Fruit fly (Drosophila melanogaster) whole organism, embryonic: ENCODE results near the gene Pxd.

Experiments
- Atf-2 ChIP-seq: fragments of 200-800 bp; sonication (Bioruptor generic); optimal IDR thresholded peaks from 2 replicates; lab custom pipeline; 2016; ENCODE audit warnings: missing biosample characterization, missing genetic modification characterization
- B-H2 ChIP-seq: fragments of 200-800 bp; sonication (Bioruptor generic); optimal IDR thresholded peaks from 2 replicates; lab custom pipeline; 2018; ENCODE audit warnings: missing biosample characterization, mild to moderate bottlenecking, missing genetic modification characterization
- CG10274 ChIP-seq: fragments of 200-800 bp; sonication (Bioruptor generic); optimal IDR thresholded peaks from 3 replicates; lab custom pipeline; 2017; ENCODE audit warnings: missing biosample characterization, mild to moderate bottlenecking, missing genetic modification characterization
- CG10321 ChIP-seq: fragments of 200-800 bp; sonication (Bioruptor generic); IDR thresholded peaks from 2 replicates; pipeline ENCODE4 v1.3.6; 2022; ENCODE audit warnings: missing biosample characterization, missing genetic modification characterization
- CG10462 ChIP-seq: fragments of 200-800 bp; sonication (Bioruptor generic); optimal IDR thresholded peaks from 2 replicates; lab custom pipeline; 2016; ENCODE audit warnings: missing biosample characterization, missing genetic modification characterization
- CG11247 ChIP-seq: fragments of 200-800 bp; sonication (Bioruptor generic); IDR thresholded peaks from 2 replicates; pipeline ENCODE4 v1.3.6; 2022; ENCODE audit warnings: missing biosample characterization, missing genetic modification characterization
- CG11456 ChIP-seq: fragments of 200-800 bp; sonication (Bioruptor generic); IDR thresholded peaks from 3 replicates; pipeline ENCODE4 v1.3.6; 2022; ENCODE audit warnings: missing biosample characterization, missing genetic modification characterization
- CG11504 ChIP-seq: fragments of 200-800 bp; sonication (Bioruptor generic); optimal IDR thresholded peaks from 3 replicates; lab custom pipeline; 2019; ENCODE audit warnings: missing biosample characterization, mild to moderate bottlenecking, missing genetic modification characterization, moderate library complexity
- CG12659 ChIP-seq: fragments of 200-800 bp; sonication (Bioruptor generic); optimal IDR thresholded peaks from 3 replicates; lab custom pipeline; 2017; ENCODE audit warnings: mild to moderate bottlenecking, missing biosample characterization, missing genetic modification reagents, missing genetic modification characterization
- CG13123 ChIP-seq: fragments of 200-800 bp; sonication (Bioruptor generic); optimal IDR thresholded peaks from 2 replicates; lab custom pipeline; 2016; ENCODE audit warnings: missing biosample characterization, missing genetic modification characterization
- CG13775 ChIP-seq: fragments of 200-800 bp; sonication (Bioruptor generic); optimal IDR thresholded peaks from 3 replicates; lab custom pipeline; 2017; ENCODE audit warnings: missing biosample characterization, mild to moderate bottlenecking, missing genetic modification characterization
- CG14860 ChIP-seq: fragments of 200-800 bp; sonication (Bioruptor generic); IDR thresholded peaks from 3 replicates; pipeline ENCODE4 v1.3.6; 2022; ENCODE audit warnings: missing biosample characterization, missing genetic modification characterization; ENCODE audit not compliant: partially characterized antibody
- CG17829 ChIP-seq: fragments of 200-800 bp; optimal IDR thresholded peaks from 2 replicates; lab custom pipeline; 2019; ENCODE audit warnings: missing biosample characterization, mild to moderate bottlenecking, missing genetic modification characterization, moderate library complexity
- CG18011 ChIP-seq: fragments of 200-800 bp; sonication (Bioruptor generic); optimal IDR thresholded peaks from 2 replicates; lab custom pipeline; 2017; ENCODE audit warnings: missing biosample characterization, missing genetic modification characterization, mild to moderate bottlenecking, moderate library complexity, missing genotype
- CG31224 ChIP-seq: fragments of 200-800 bp; sonication (Bioruptor generic); IDR thresholded peaks from 2 replicates; pipeline ENCODE4 v1.3.6; 2022; ENCODE audit warnings: missing biosample characterization, missing genetic modification characterization
- CG34224 ChIP-seq: fragments of 200-800 bp; sonication (Bioruptor generic); IDR thresholded peaks from 3 replicates; pipeline ENCODE4 v1.3.6; 2022; ENCODE audit warnings: missing biosample characterization, missing genetic modification characterization; ENCODE audit not compliant: partially characterized antibody
- CG3838 ChIP-seq: fragments of 200-800 bp; sonication (Bioruptor generic); optimal IDR thresholded peaks from 3 replicates; lab custom pipeline; 2016; ENCODE audit warnings: missing biosample characterization, missing genetic modification characterization
- CG4707 ChIP-seq: fragments of 200-800 bp; sonication (Bioruptor generic); optimal IDR thresholded peaks from 2 replicates; lab custom pipeline; 2018; ENCODE audit warnings: missing biosample characterization, mild to moderate bottlenecking, missing genetic modification characterization, moderate library complexity
- CG5953 ChIP-seq: fragments of 200-800 bp; sonication (Bioruptor generic); IDR thresholded peaks from 2 replicates; pipeline ENCODE4 v1.3.6; 2022; ENCODE audit warnings: missing biosample characterization, missing genetic modification characterization
- CG6654 ChIP-seq: fragments of 200-800 bp; sonication (Bioruptor generic); optimal IDR thresholded peaks from 2 replicates; lab custom pipeline; 2017; ENCODE audit warnings: missing biosample characterization, mild to moderate bottlenecking, missing genetic modification characterization
- CG6765 ChIP-seq: fragments of 200-800 bp; sonication (Bioruptor generic); optimal IDR thresholded peaks from 3 replicates; lab custom pipeline; 2017; ENCODE audit warnings: missing biosample characterization, mild to moderate bottlenecking, missing genetic modification characterization
- CG6791 ChIP-seq: fragments of 200-800 bp; sonication (Bioruptor generic); IDR thresholded peaks from 3 replicates; pipeline ENCODE4 v1.3.6; 2022; ENCODE audit warnings: missing biosample characterization, missing genetic modification characterization; ENCODE audit not compliant: partially characterized antibody
- CG7357 ChIP-seq: fragments of 200-800 bp; sonication (Bioruptor generic); IDR thresholded peaks from 3 replicates; pipeline ENCODE4 v1.3.6; 2022; ENCODE audit warnings: missing biosample characterization, missing genetic modification characterization
- CG8359 ChIP-seq: fragments of 200-800 bp; sonication (Bioruptor generic); optimal IDR thresholded peaks from 2 replicates; lab custom pipeline; 2017; ENCODE audit warnings: missing biosample characterization, mild to moderate bottlenecking, missing genetic modification characterization, borderline replicate concordance
- Camta ChIP-seq: fragments of 200-800 bp; sonication (Bioruptor generic); optimal IDR thresholded peaks from 2 replicates; lab custom pipeline; 2016; ENCODE audit warnings: missing biosample characterization, missing genetic modification characterization
- D19B ChIP-seq: fragments of 200-800 bp; sonication (Bioruptor generic); optimal IDR thresholded peaks from 2 replicates; lab custom pipeline; 2017; ENCODE audit warnings: missing biosample characterization, mild to moderate bottlenecking, missing genetic modification characterization
- Ets65A ChIP-seq: fragments of 200-800 bp; sonication (Bioruptor generic); peaks from one replicate; lab custom pipeline; 2016; ENCODE audit warnings: missing biosample characterization, missing genetic modification characterization
- Fer3 ChIP-seq: fragments of 200-800 bp; sonication (Bioruptor generic); optimal IDR thresholded peaks from 2 replicates; lab custom pipeline; 2018; ENCODE audit warnings: missing biosample characterization, mild to moderate bottlenecking, missing genetic modification characterization, moderate library complexity
- Lpt ChIP-seq: fragments of >200 bp; optimal IDR thresholded peaks from 2 replicates; lab custom pipeline; 2018; ENCODE audit warnings: missing biosample characterization, missing genetic modification characterization
- MESR4 ChIP-seq: fragments of 200-800 bp; sonication (Bioruptor generic); optimal IDR thresholded peaks from 2 replicates; lab custom pipeline; 2018; ENCODE audit warnings: missing biosample characterization, mild to moderate bottlenecking, missing genetic modification characterization, moderate library complexity
- Ptx1 ChIP-seq: fragments of 200-800 bp; sonication (Bioruptor generic); IDR thresholded peaks from 2 replicates; pipeline ENCODE4 v1.3.6; 2022; ENCODE audit warnings: missing biosample characterization, missing genetic modification characterization
- Spps ChIP-seq: fragments of 200-800 bp; sonication (Bioruptor generic); optimal IDR thresholded peaks from 2 replicates; lab custom pipeline; 2018; ENCODE audit warnings: missing biosample characterization, mild to moderate bottlenecking, missing genetic modification characterization
- Trl ChIP-seq, 3 experiments: fragments of >200 bp in 2 of 3; fragments of 200-800 bp in 1 of 3; sonication (Bioruptor generic) in 1 of 3; optimal IDR thresholded peaks; 2 replicates in 1 of 3; 3 replicates in 2 of 3; lab custom pipeline; 2016 to 2017; ENCODE audit warnings: missing biosample characterization in 1 of 3, missing genetic modification characterization in 1 of 3
- amos ChIP-seq: fragments of 200-800 bp; sonication (Bioruptor generic); IDR thresholded peaks from 2 replicates; pipeline ENCODE4 v1.3.6; 2022; ENCODE audit warnings: missing biosample characterization, missing genetic modification characterization; ENCODE audit not compliant: partially characterized antibody
- aop ChIP-seq: fragments of 200-800 bp; sonication (Bioruptor generic); IDR thresholded peaks from 2 replicates; pipeline ENCODE4 v1.3.6; 2022; ENCODE audit warnings: missing biosample characterization, missing genetic modification characterization
- chm ChIP-seq: fragments of 200-800 bp; sonication (Bioruptor generic); IDR thresholded peaks from 2 replicates; pipeline ENCODE4 v1.3.6; 2022; ENCODE audit warnings: missing biosample characterization, missing genetic modification characterization
- corto ChIP-seq: fragments of 200-800 bp; sonication (Bioruptor generic); optimal IDR thresholded peaks from 2 replicates; lab custom pipeline; 2016; ENCODE audit warnings: missing biosample characterization, mild to moderate bottlenecking, missing genetic modification characterization, moderate library complexity
- da ChIP-seq: fragments of 200-800 bp; sonication (Bioruptor generic); optimal IDR thresholded peaks from 2 replicates; lab custom pipeline; 2016; ENCODE audit warnings: missing biosample characterization, missing genetic modification characterization
- dan ChIP-seq: fragments of 200-800 bp; sonication (Bioruptor generic); IDR thresholded peaks from 2 replicates; pipeline ENCODE4 v1.3.6; 2022; ENCODE audit warnings: missing biosample characterization, missing genetic modification characterization
- gt ChIP-seq: fragments of 200-800 bp; sonication (Bioruptor generic); IDR thresholded peaks from 2 replicates; pipeline ENCODE4 v1.3.6; 2022; ENCODE audit warnings: missing biosample characterization, missing genetic modification characterization
- h ChIP-seq: fragments of >200 bp; optimal IDR thresholded peaks from 2 replicates; lab custom pipeline; 2017
- ind ChIP-seq: fragments of 200-800 bp; sonication (Bioruptor generic); optimal IDR thresholded peaks from 3 replicates; lab custom pipeline; 2016; ENCODE audit warnings: missing biosample characterization, missing genetic modification characterization
- insv ChIP-seq, 2 experiments: fragments of 200-800 bp; sonication (Bioruptor generic); optimal IDR thresholded peaks; 3 replicates each; lab custom pipeline; 2016 to 2018; ENCODE audit warnings: missing biosample characterization in 2 of 2, missing genetic modification characterization in 2 of 2
- luna ChIP-seq: fragments of 200-800 bp; sonication (Bioruptor generic); optimal IDR thresholded peaks from 2 replicates; lab custom pipeline; 2016; ENCODE audit warnings: missing biosample characterization, missing genetic modification characterization
- pros ChIP-seq: fragments of 200-800 bp; sonication (Bioruptor generic); optimal IDR thresholded peaks from 3 replicates; lab custom pipeline; 2019; ENCODE audit warnings: missing biosample characterization, mild to moderate bottlenecking, missing genetic modification characterization, moderate library complexity
- sima ChIP-seq: fragments of 200-800 bp; sonication (Bioruptor generic); optimal IDR thresholded peaks from 2 replicates; lab custom pipeline; 2016; ENCODE audit warnings: missing biosample characterization, missing genetic modification characterization
- sna ChIP-seq: fragments of 200-800 bp; sonication (Bioruptor generic); IDR thresholded peaks from 2 replicates; pipeline ENCODE4 v1.3.6; 2022; ENCODE audit warnings: missing biosample characterization, missing genetic modification characterization; ENCODE audit not compliant: partially characterized antibody
- unc-4 ChIP-seq: fragments of 200-800 bp; sonication (Bioruptor generic); IDR thresholded peaks from 2 replicates; pipeline ENCODE4 v1.3.6; 2022; ENCODE audit warnings: missing biosample characterization, missing genetic modification characterization; ENCODE audit not compliant: partially characterized antibody
- unpg ChIP-seq: fragments of 200-800 bp; sonication (Bioruptor generic); optimal IDR thresholded peaks from 3 replicates; lab custom pipeline; 2018; ENCODE audit warnings: missing biosample characterization, mild to moderate bottlenecking, missing genetic modification characterization, moderate library complexity
- z ChIP-seq: fragments of 200-800 bp; sonication (Bioruptor generic); IDR thresholded peaks from 3 replicates; pipeline ENCODE4 v1.3.6; 2022; ENCODE audit warnings: missing biosample characterization, missing genetic modification characterization

The Pxd gene

DNA sequence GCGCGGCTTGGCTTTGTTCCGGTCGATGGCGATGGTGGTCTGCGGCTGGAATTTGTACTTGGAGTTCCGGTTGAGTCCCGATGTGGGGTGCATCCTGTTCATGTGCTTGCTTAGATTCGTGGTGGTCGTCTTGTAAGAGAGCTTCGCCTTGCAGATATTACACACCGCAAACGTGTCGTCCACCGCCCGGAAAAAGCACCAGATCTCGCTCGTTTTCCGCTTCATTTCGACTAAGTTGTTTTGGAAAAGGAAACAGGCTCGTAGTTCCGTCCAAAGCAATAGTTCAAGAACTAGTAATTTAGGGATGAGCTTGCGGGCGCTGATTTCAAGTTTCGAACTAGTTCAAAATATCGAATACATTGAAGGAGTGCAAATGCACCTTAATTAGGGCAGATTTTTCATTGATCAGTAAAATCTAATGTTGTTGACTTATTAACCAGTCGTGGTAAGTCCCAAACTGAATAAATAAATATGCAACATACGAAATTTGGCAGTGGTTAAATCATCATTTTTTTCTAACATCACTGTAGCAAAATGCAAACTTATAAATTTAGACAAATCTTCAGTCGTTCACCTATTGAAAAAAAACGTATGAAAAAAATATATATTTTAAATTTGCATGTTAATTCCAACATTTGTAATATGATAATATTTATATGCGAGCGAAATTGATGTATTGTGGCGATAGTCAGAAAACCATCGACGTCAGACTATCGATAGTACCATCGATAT lies 28.6 kb downstream of the Pxd start, which contains the start of the genes bdwf and Patr-1:
TSS of gene bdwf (minus strand) at position 299 of the 732 bp plus-strand sequence.
TSS of gene Patr-1 (plus strand) at position 727 of the 732 bp plus-strand sequence.
- TF ChIP-seq gt (GFP tag; lab: Robert Waterston, UW) (no peak), amos (GFP tag; lab: Robert Waterston, UW) (peak; percentile 95), CG10462 (no peak), CG13775 (GFP tag; lab: Kevin White, UChicago) (peak; percentile 42), unc-4 (GFP tag; lab: Robert Waterston, UW) (peak; percentile 88), MESR4 (GFP tag; lab: Kevin White, UChicago) (peak; percentile 62), aop (no peak), Spps (tag; lab: Kevin White, UChicago) (no peak), CG4707 (GFP tag; lab: Kevin White, UChicago) (no peak), Atf-2 (no peak), h (lab: Kevin White, UChicago) (no peak), CG13123 (GFP tag; lab: Kevin White, UChicago) (no peak), corto (GFP tag; lab: Kevin White, UChicago) (peak; percentile 5), insv (GFP tag; optimal IDR thresholded peaks at IDR 0.05; lab: Kevin White, UChicago) (no peak), CG34224 (GFP tag; lab: Robert Waterston, UW) (peak; percentile 89), pros (GFP tag; lab: Kevin White, UChicago) (no peak), sna (GFP tag; lab: Robert Waterston, UW) (peak; percentile 77), dan (GFP tag; lab: Robert Waterston, UW) (no peak), CG3838 (GFP tag; lab: Kevin White, UChicago) (no peak), Lpt (GFP tag; lab: Kevin White, UChicago) (no peak), chm (GFP tag; lab: Robert Waterston, UW) (no peak), sima (no peak), CG11247 (no peak), CG14860 (GFP tag; lab: Robert Waterston, UW) (peak; percentile 88), CG10321 (GFP tag; lab: Robert Waterston, UW) (no peak), Fer3 (tag; lab: Kevin White, UChicago) (no peak), CG5953 (no peak), CG12659 (peak; percentile 61), CG10274 (GFP tag; lab: Kevin White, UChicago) (no peak), CG11504 (tag; lab: Kevin White, UChicago) (no peak), CG7357 (GFP tag; lab: Robert Waterston, UW) (no peak), ind (GFP tag; lab: Kevin White, UChicago) (peak; percentile 37), Ptx1 (no peak), CG6765 (GFP tag; lab: Kevin White, UChicago) (no peak), Ets65A (GFP tag; lab: Kevin White, UChicago) (peak; percentile 85), CG8359 (GFP tag; lab: Kevin White, UChicago) (no peak), CG18011 (no peak), Camta (GFP tag; lab: Kevin White, UChicago) (no peak), CG17829 (tag; lab: Kevin White, UChicago) (peak; percentile 35), Trl (optimal IDR thresholded peaks at IDR 0.05; lab: Kevin White, UChicago) (no peak), Trl (GFP tag; optimal IDR thresholded peaks at IDR 0.05; lab: Kevin White, UChicago) (no peak), CG11456 (GFP tag; lab: Robert Waterston, UW) (0 out of 3 replicates have a peak, but pooled peaks have one; percentile 36), z (no peak), da (GFP tag; lab: Kevin White, UChicago) (no peak), CG6654 (GFP tag; lab: Kevin White, UChicago) (no peak), CG6791 (peak; percentile 92), D19B (GFP tag; lab: Kevin White, UChicago) (no peak), luna (no peak), B-H2 (GFP tag; lab: Kevin White, UChicago) (no peak), unpg (GFP tag; lab: Kevin White, UChicago) (no peak), CG31224 (no peak)
